Worm (Caenorhabditis elegans) whole organism, L4 larva: ENCODE results near the gene T24H7.8.
A peak's percentile ranks its signal among the peaks of the same experiment; 100 is the strongest.

Experiments
- F26F4.8 ChIP-seq: fragments of 200-800 bp; sonication (Bioruptor generic); conservative IDR thresholded peaks from 2 replicates; pipeline ENCODE4 v1.3.6; 2022; ENCODE audit warnings: missing genetic modification characterization, missing compliant biosample characterization
- F37D6.2 ChIP-seq: sonication (generic microtip); optimal IDR thresholded peaks from 2 replicates; lab custom pipeline; 2016; ENCODE audit warnings: mild to moderate bottlenecking, missing genetic modification characterization, missing compliant biosample characterization
- F44E2.7 ChIP-seq: fragments of 200-800 bp; sonication (Bioruptor generic); IDR thresholded peaks from 2 replicates; pipeline ENCODE4 v2.1.2; 2022; ENCODE audit warnings: missing genetic modification characterization, missing compliant biosample characterization
- T20F7.1 ChIP-seq: fragments of 200-800 bp; sonication (Bioruptor generic); optimal IDR thresholded peaks from 2 replicates; lab custom pipeline; 2018; ENCODE audit warnings: mild to moderate bottlenecking, missing genetic modification characterization, missing compliant biosample characterization
- T26A8.4 ChIP-seq: fragments of 200-800 bp; sonication (Bioruptor generic); IDR thresholded peaks from 2 replicates; pipeline ENCODE4 v1.3.6; 2022; ENCODE audit warnings: missing genetic modification characterization, missing compliant biosample characterization
- Y105C5A.15 ChIP-seq: fragments of 200-800 bp; sonication (Bioruptor generic); IDR thresholded peaks from 2 replicates; pipeline ENCODE4 v1.3.6; 2022; ENCODE audit warnings: missing genetic modification characterization, missing compliant biosample characterization
- Y5F2A.4 ChIP-seq: fragments of 200-800 bp; sonication (Bioruptor generic); optimal IDR thresholded peaks from 2 replicates; lab custom pipeline; 2018; ENCODE audit warnings: mild to moderate bottlenecking, missing genetic modification characterization, missing compliant biosample characterization
- Y75B8A.6 ChIP-seq: fragments of 200-800 bp; sonication (Bioruptor generic); IDR thresholded peaks from 2 replicates; pipeline ENCODE4 v1.3.6; 2022; ENCODE audit warnings: missing genetic modification reagents, missing genetic modification characterization, missing compliant biosample characterization
- ZK337.2 ChIP-seq: fragments of 200-800 bp; sonication (Bioruptor generic); IDR thresholded peaks from 2 replicates; pipeline ENCODE4 v1.3.6; 2022; ENCODE audit warnings: missing genetic modification reagents, missing genetic modification characterization, missing compliant biosample characterization
- aha-1 ChIP-seq: fragments of 150-350 bp; peaks from one replicate; lab custom pipeline; 2014; ENCODE audit warnings: missing biosample characterization, missing genetic modification characterization
- aly-2 ChIP-seq: sonication (generic microtip); optimal IDR thresholded peaks from 2 replicates; lab custom pipeline; 2018; ENCODE audit warnings: missing biosample characterization, missing genetic modification characterization
- ama-1 ChIP-seq: fragments of 150-350 bp; optimal IDR thresholded peaks from 2 replicates; lab custom pipeline; 2014; ENCODE audit warnings: inconsistent platforms, mixed read lengths
- ceh-20 ChIP-seq: fragments of 200-800 bp; sonication (Bioruptor generic); IDR thresholded peaks from 2 replicates; pipeline ENCODE4 v1.3.6; 2022; ENCODE audit warnings: missing genetic modification reagents, missing genetic modification characterization, missing compliant biosample characterization
- ctbp-1 ChIP-seq: fragments of 200-800 bp; sonication (Bioruptor generic); IDR thresholded peaks from 2 replicates; pipeline ENCODE4 v1.3.6; 2022; ENCODE audit warnings: missing genetic modification reagents, missing genetic modification characterization, missing compliant biosample characterization
- daf-12 ChIP-seq: fragments of 150-350 bp; optimal IDR thresholded peaks from 2 replicates; lab custom pipeline; 2014; ENCODE audit warnings: missing biosample characterization, missing genetic modification reagents, missing genetic modification characterization
- daf-19 ChIP-seq: fragments of 200-800 bp; sonication (Bioruptor generic); conservative IDR thresholded peaks from 2 replicates; pipeline ENCODE4 v1.3.6; 2022; ENCODE audit warnings: missing genetic modification characterization, missing compliant biosample characterization
- daf-8 ChIP-seq: fragments of 200-800 bp; sonication (Bioruptor generic); IDR thresholded peaks from 2 replicates; pipeline ENCODE4 v1.3.6; 2022; ENCODE audit warnings: missing genetic modification characterization, missing compliant biosample characterization
- dmd-6 ChIP-seq: fragments of 200-800 bp; sonication (Bioruptor generic); IDR thresholded peaks from 2 replicates; pipeline ENCODE4 v1.3.6; 2022; ENCODE audit warnings: missing genetic modification reagents, missing genetic modification characterization, missing compliant biosample characterization
- dmd-8 ChIP-seq: fragments of 200-800 bp; sonication (Bioruptor generic); IDR thresholded peaks from 2 replicates; pipeline ENCODE4 v1.3.6; 2022; ENCODE audit warnings: missing genetic modification characterization, missing compliant biosample characterization
- dmd-9 ChIP-seq: fragments of 200-800 bp; sonication (Bioruptor generic); IDR thresholded peaks from 2 replicates; pipeline ENCODE4 v1.3.6; 2022; ENCODE audit warnings: missing genetic modification reagents, missing genetic modification characterization, missing compliant biosample characterization
- dpl-1 ChIP-seq: fragments of 150-350 bp; optimal IDR thresholded peaks from 2 replicates; lab custom pipeline; 2014; ENCODE audit warnings: missing biosample characterization, missing genetic modification reagents, missing genetic modification characterization
- dve-1 ChIP-seq: sonication (generic microtip); optimal IDR thresholded peaks from 2 replicates; lab custom pipeline; 2017; ENCODE audit warnings: antibody characterized with exemption, mild to moderate bottlenecking, missing genetic modification characterization, missing compliant biosample characterization; ENCODE audit not compliant: insufficient read depth
- hif-1 ChIP-seq, 2 experiments: sonication (generic microtip); optimal IDR thresholded peaks; 2 replicates each; lab custom pipeline; 2016 to 2017; ENCODE audit warnings: missing compliant biosample characterization in 2 of 2, missing genetic modification characterization in 2 of 2, missing genetic modification reagents in 2 of 2, missing genotype in 2 of 2, mild to moderate bottlenecking in 1 of 2
- hlh-11 ChIP-seq: fragments of 200-800 bp; sonication (Bioruptor generic); optimal IDR thresholded peaks from 2 replicates; lab custom pipeline; 2018; ENCODE audit warnings: mild to moderate bottlenecking, missing genetic modification characterization, missing compliant biosample characterization
- hlh-30 ChIP-seq: sonication (generic microtip); optimal IDR thresholded peaks from 2 replicates; lab custom pipeline; 2017; ENCODE audit warnings: antibody characterized with exemption, mild to moderate bottlenecking, missing genetic modification characterization, missing compliant biosample characterization; ENCODE audit not compliant: insufficient read depth
- hmg-1.1 ChIP-seq: fragments of 200-800 bp; sonication (Bioruptor generic); IDR thresholded peaks from 2 replicates; pipeline ENCODE4 v1.3.6; 2022; ENCODE audit warnings: missing genetic modification reagents, missing genetic modification characterization, missing compliant biosample characterization
- jun-1 ChIP-seq: fragments of 150-350 bp; optimal IDR thresholded peaks from 2 replicates; lab custom pipeline; 2014; ENCODE audit warnings: missing biosample characterization, missing genetic modification reagents, missing genetic modification characterization
- lim-7 ChIP-seq: fragments of 200-800 bp; sonication (Bioruptor generic); IDR thresholded peaks from 2 replicates; pipeline ENCODE4 v1.3.6; 2022; ENCODE audit warnings: missing genetic modification characterization, missing compliant biosample characterization
- lin-1 ChIP-seq: fragments of 200-800 bp; sonication (Bioruptor generic); IDR thresholded peaks from 2 replicates; pipeline ENCODE4 v1.3.6; 2022; ENCODE audit warnings: missing genetic modification reagents, missing genetic modification characterization, missing compliant biosample characterization
- lin-29 ChIP-seq: fragments of 200-800 bp; sonication (Bioruptor generic); IDR thresholded peaks from 2 replicates; pipeline ENCODE4 v1.3.6; 2022; ENCODE audit warnings: missing genetic modification reagents, missing genetic modification characterization, missing compliant biosample characterization
- lin-38 ChIP-seq: fragments of 200-800 bp; sonication (Bioruptor generic); IDR thresholded peaks from 2 replicates; pipeline ENCODE4 v1.3.6; 2022; ENCODE audit warnings: missing genetic modification reagents, missing genetic modification characterization, missing compliant biosample characterization
- lir-3 ChIP-seq: sonication (generic microtip); optimal IDR thresholded peaks from 2 replicates; lab custom pipeline; 2016; ENCODE audit warnings: mild to moderate bottlenecking, missing genetic modification characterization, missing compliant biosample characterization
- lsy-2 ChIP-seq, 2 experiments: fragments of 150-350 bp in 1 of 2; sonication (generic microtip) in 1 of 2; optimal IDR thresholded peaks; 2 replicates each; lab custom pipeline; 2014 to 2017; ENCODE audit warnings: missing biosample characterization in 2 of 2, missing genetic modification characterization in 2 of 2
- madf-5 ChIP-seq, 2 experiments: fragments of 200-800 bp; sonication (Bioruptor generic); IDR thresholded peaks; 2 replicates each; pipeline ENCODE4 v1.3.6; 2022; ENCODE audit warnings: missing compliant biosample characterization in 2 of 2, missing genetic modification characterization in 2 of 2
- mes-2 ChIP-seq: sonication (generic microtip); optimal IDR thresholded peaks from 2 replicates; lab custom pipeline; 2016; ENCODE audit warnings: missing genotype, mild to moderate bottlenecking, missing genetic modification characterization, missing compliant biosample characterization; ENCODE audit not compliant: poor library complexity, severe bottlenecking
- nhr-28 ChIP-seq: fragments of 150-350 bp; optimal IDR thresholded peaks from 2 replicates; lab custom pipeline; 2014; ENCODE audit warnings: missing biosample characterization, missing genetic modification characterization
- nhr-48 ChIP-seq: sonication (generic microtip); optimal IDR thresholded peaks from 2 replicates; lab custom pipeline; 2016; ENCODE audit warnings: mild to moderate bottlenecking, missing genetic modification characterization, missing compliant biosample characterization
- nhr-6 ChIP-seq: fragments of 150-350 bp; optimal IDR thresholded peaks from 2 replicates; lab custom pipeline; 2014; ENCODE audit warnings: missing biosample characterization, missing genetic modification characterization
- pha-4 ChIP-seq, 2 experiments: fragments of 150-350 bp in 1 of 2; fragments of 200-800 bp in 1 of 2; sonication (Bioruptor generic) in 1 of 2; IDR thresholded peaks in 1 of 2; optimal IDR thresholded peaks in 1 of 2; 2 replicates each; pipeline versions ENCODE4 v1.3.6 to Lab custom; 2014 to 2022; ENCODE audit warnings: missing genetic modification characterization in 2 of 2, missing genetic modification reagents in 2 of 2, missing biosample characterization in 1 of 2, missing compliant biosample characterization in 1 of 2
- php-3 ChIP-seq: fragments of 200-800 bp; sonication (Bioruptor generic); IDR thresholded peaks from 2 replicates; pipeline ENCODE4 v1.3.6; 2022; ENCODE audit warnings: missing genetic modification reagents, missing genetic modification characterization, missing compliant biosample characterization
- rbr-2 ChIP-seq: sonication (generic microtip); optimal IDR thresholded peaks from 2 replicates; lab custom pipeline; 2016; ENCODE audit warnings: missing genotype, missing genetic modification characterization, missing compliant biosample characterization
- sdz-12 ChIP-seq: fragments of 200-800 bp; sonication (Bioruptor generic); optimal IDR thresholded peaks from 2 replicates; lab custom pipeline; 2018; ENCODE audit warnings: mild to moderate bottlenecking, missing genetic modification characterization, missing compliant biosample characterization
- skn-1 ChIP-seq: fragments of 150-350 bp; optimal IDR thresholded peaks from 2 replicates; lab custom pipeline; 2014; ENCODE audit warnings: missing biosample characterization, missing genetic modification characterization
- snpc-1.2 ChIP-seq: fragments of 200-800 bp; sonication (Bioruptor generic); IDR thresholded peaks from 2 replicates; pipeline ENCODE4 v1.3.6; 2022; ENCODE audit warnings: missing genetic modification reagents, missing genetic modification characterization, missing compliant biosample characterization
- spr-1 ChIP-seq: sonication (generic microtip); optimal IDR thresholded peaks from 2 replicates; lab custom pipeline; 2016; ENCODE audit warnings: mild to moderate bottlenecking, missing genetic modification characterization, missing compliant biosample characterization
- tra-1 ChIP-seq: fragments of 200-800 bp; sonication (Bioruptor generic); IDR thresholded peaks from 2 replicates; pipeline ENCODE4 v1.3.6; 2022; ENCODE audit warnings: missing genetic modification reagents, missing genetic modification characterization, missing compliant biosample characterization
- unc-130 ChIP-seq: sonication (generic microtip); optimal IDR thresholded peaks from 2 replicates; lab custom pipeline; 2016; ENCODE audit warnings: missing genetic modification reagents, missing genetic modification characterization, missing compliant biosample characterization
- vab-7 ChIP-seq: fragments of 200-800 bp; sonication (Bioruptor generic); IDR thresholded peaks from 2 replicates; pipeline ENCODE4 v1.3.6; 2022; ENCODE audit warnings: missing genetic modification reagents, missing genetic modification characterization, missing compliant biosample characterization
- zip-2 ChIP-seq: fragments of 150-350 bp; optimal IDR thresholded peaks from 2 replicates; lab custom pipeline; 2014; ENCODE audit warnings: missing biosample characterization, missing genetic modification characterization
- ztf-7 ChIP-seq: fragments of 150-350 bp; optimal IDR thresholded peaks from 2 replicates; lab custom pipeline; 2014; ENCODE audit warnings: missing biosample characterization, missing genetic modification characterization

T24H7.8 gene

DNA sequence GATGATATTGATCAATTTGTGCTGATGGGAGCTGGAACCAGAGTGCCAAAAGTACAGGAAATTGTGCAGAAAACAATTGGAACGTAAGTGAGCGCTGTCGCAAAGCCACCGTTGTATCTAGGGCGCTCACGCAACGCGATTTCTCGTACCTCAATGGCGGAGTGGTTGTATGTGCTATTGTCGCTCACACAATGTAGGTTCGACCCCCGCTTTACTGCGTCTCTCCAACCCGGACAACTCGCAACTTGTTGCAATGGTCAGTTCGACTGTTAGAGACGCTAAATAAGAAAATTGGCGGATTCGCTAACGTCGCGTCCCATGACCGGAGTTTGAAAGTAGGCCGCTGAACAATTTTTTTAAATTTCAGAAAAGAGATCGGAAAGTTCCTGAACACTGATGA is 6.6 kb downstream of the T24H7.8 start:
- TF ChIP-seq ztf-7 (tag; lab: Kevin White, UChicago) (no peak), rbr-2 (tag; lab: Kevin White, UChicago) (peak; percentile 31), dpl-1 (GFP tag; lab: Kevin White, UChicago) (peak; percentile 40), vab-7 (GFP tag; lab: Robert Waterston, UW) (no peak; the same call in 1 of the 2 replicates), T26A8.4 (GFP tag; lab: Robert Waterston, UW) (no peak), lin-38 (peak; percentile 70), Y105C5A.15 (GFP tag; lab: Robert Waterston, UW) (peak; percentile 21; the same call in 1 of the 2 replicates), hif-1 (tag; optimal IDR thresholded peaks at IDR 0.05; lab: Kevin White, UChicago) (no peak), daf-12 (tag; lab: Kevin White, UChicago) (no peak), hlh-11 (tag; lab: Kevin White, UChicago) (peak; percentile 34), nhr-28 (peak; percentile 3), sdz-12 (GFP tag; lab: Kevin White, UChicago) (no peak), zip-2 (tag; lab: Kevin White, UChicago) (no peak), jun-1 (tag; lab: Kevin White, UChicago) (no peak), dmd-8 (peak; percentile 78), Y75B8A.6 (GFP tag; lab: Robert Waterston, UW) (no peak), nhr-6 (tag; lab: Kevin White, UChicago) (peak; percentile 72), dmd-9 (GFP tag; lab: Robert Waterston, UW) (0 out of 2 replicates have a peak, but pooled peaks have one; percentile 35), lin-29 (GFP tag; lab: Robert Waterston, UW) (no peak), daf-19 (GFP tag; lab: Robert Waterston, UW) (peak; percentile 22; the same call in 1 of the 2 replicates), aly-2 (tag; lab: Kevin White, UChicago) (no peak), ZK337.2 (GFP tag; lab: Robert Waterston, UW) (0 out of 2 replicates have a peak, but pooled peaks have one; percentile 25), ctbp-1 (GFP tag; lab: Robert Waterston, UW) (0 out of 2 replicates have a peak, but pooled peaks have one; percentile 36), F44E2.7 (GFP tag; lab: Robert Waterston, UW) (no peak), madf-5 (GFP tag; IDR thresholded peaks at IDR 0.05; lab: Robert Waterston, UW) (peak in 1 of 2 experiments; percentile 69; a peak in 1 of 4 replicates), daf-8 (GFP tag; lab: Robert Waterston, UW) (no peak), lin-1 (GFP tag; lab: Robert Waterston, UW) (peak; percentile 76), unc-130 (peak; percentile 13), skn-1 (no peak), php-3 (peak; percentile 67; the same call in 1 of the 2 replicates), Y5F2A.4 (GFP tag; lab: Kevin White, UChicago) (peak; percentile 67), T20F7.1 (no peak), dve-1 (tag; lab: Kevin White, UChicago) (peak; percentile 70), aha-1 (tag; lab: Kevin White, UChicago) (peak; percentile 59), mes-2 (tag; lab: Kevin White, UChicago) (peak; percentile 73), tra-1 (0 out of 2 replicates have a peak, but pooled peaks have one; percentile 45), snpc-1.2 (GFP tag; lab: Robert Waterston, UW) (peak; percentile 77), F26F4.8 (GFP tag; lab: Robert Waterston, UW) (no peak; the same call in 1 of the 2 replicates), spr-1 (tag; lab: Kevin White, UChicago) (peak; percentile 45), pha-4 (GFP tag; IDR thresholded peaks at IDR 0.05; lab: Robert Waterston, UW) (peak; percentile 57; the same call in 1 of the 2 replicates), pha-4 (tag; optimal IDR thresholded peaks at IDR 0.05; lab: Kevin White, UChicago) (no peak), ama-1 (no peak), lir-3 (tag; lab: Kevin White, UChicago) (peak; percentile 77), hlh-30 (tag; lab: Kevin White, UChicago) (peak; percentile 48), lsy-2 (tag; optimal IDR thresholded peaks at IDR 0.05; lab: Kevin White, UChicago) (peak in 1 of 2 experiments; percentile 35), lim-7 (peak; percentile 70), hmg-1.1 (GFP tag; lab: Robert Waterston, UW) (peak; percentile 58), F37D6.2 (tag; lab: Kevin White, UChicago) (no peak), dmd-6 (peak; percentile 38; the same call in 1 of the 2 replicates), ceh-20 (GFP tag; lab: Robert Waterston, UW) (0 out of 2 replicates have a peak, but pooled peaks have one; percentile 30), nhr-48 (tag; lab: Kevin White, UChicago) (peak; percentile 30)
